Worm (Caenorhabditis elegans) whole organism, young adult: ENCODE results near the gene ttr-5.

ENCODE experiments used
- B0035.1 ChIP-seq: sonication (generic microtip); optimal IDR thresholded peaks from 2 replicates; lab custom pipeline; 2016; ENCODE audit warnings: missing genetic modification characterization, mild to moderate bottlenecking, missing compliant biosample characterization, missing genotype, missing genetic modification reagents
- C06A6.2 ChIP-seq: fragments of 200-800 bp; sonication (Bioruptor generic); conservative IDR thresholded peaks from 2 replicates; pipeline ENCODE4 v1.3.6; 2022; ENCODE audit warnings: missing genetic modification characterization, missing compliant biosample characterization
- C17E4.6 ChIP-seq: fragments of 200-800 bp; sonication (Bioruptor generic); IDR thresholded peaks from 2 replicates; pipeline ENCODE4 v1.3.6; 2022; ENCODE audit warnings: missing genetic modification reagents, missing genetic modification characterization, missing compliant biosample characterization
- F23B12.7 ChIP-seq: sonication (generic microtip); optimal IDR thresholded peaks from 2 replicates; lab custom pipeline; 2017; ENCODE audit warnings: missing genetic modification characterization, mild to moderate bottlenecking, missing compliant biosample characterization, antibody characterized with exemption, moderate library complexity; ENCODE audit not compliant: insufficient read depth
- F37B4.10 ChIP-seq: fragments of 200-800 bp; sonication (Bioruptor generic); IDR thresholded peaks from 2 replicates; pipeline ENCODE4 v1.3.6; 2022; ENCODE audit warnings: missing genetic modification characterization, missing compliant biosample characterization
- F39B2.1 ChIP-seq: fragments of 200-800 bp; sonication (Bioruptor generic); IDR thresholded peaks from 2 replicates; pipeline ENCODE4 v1.3.6; 2022; ENCODE audit warnings: missing genetic modification reagents, missing genetic modification characterization, missing compliant biosample characterization
- T26A5.8 ChIP-seq: sonication (generic microtip); optimal IDR thresholded peaks from 2 replicates; lab custom pipeline; 2016; ENCODE audit warnings: missing genetic modification characterization, missing compliant biosample characterization
- Y67H2A.10 ChIP-seq: fragments of 200-800 bp; sonication (Bioruptor generic); conservative IDR thresholded peaks from 2 replicates; pipeline ENCODE4 v1.3.6; 2022; ENCODE audit warnings: missing genetic modification reagents, missing genetic modification characterization, missing compliant biosample characterization
- ZK185.1 ChIP-seq: sonication (generic microtip); optimal IDR thresholded peaks from 2 replicates; lab custom pipeline; 2016; ENCODE audit warnings: mild to moderate bottlenecking, missing genetic modification characterization, missing compliant biosample characterization; ENCODE audit not compliant: poor library complexity, severe bottlenecking
- aptf-3 ChIP-seq: fragments of 200-800 bp; sonication (Bioruptor generic); IDR thresholded peaks from 2 replicates; pipeline ENCODE4 v1.3.6; 2022; ENCODE audit warnings: missing genetic modification characterization, missing compliant biosample characterization
- atf-7 ChIP-seq: sonication (generic microtip); optimal IDR thresholded peaks from 2 replicates; lab custom pipeline; 2017; ENCODE audit warnings: mild to moderate bottlenecking, missing genetic modification characterization, missing compliant biosample characterization
- attf-6 ChIP-seq: fragments of 200-800 bp; sonication (Bioruptor generic); IDR thresholded peaks from 2 replicates; pipeline ENCODE4 v1.3.6; 2022; ENCODE audit warnings: missing genetic modification reagents, missing genetic modification characterization, missing compliant biosample characterization
- bed-1 ChIP-seq: fragments of 200-800 bp; sonication (Bioruptor generic); IDR thresholded peaks from 2 replicates; pipeline ENCODE4 v1.3.6; 2022; ENCODE audit warnings: missing genetic modification reagents, missing genetic modification characterization, missing compliant biosample characterization
- bed-2 ChIP-seq: fragments of 200-800 bp; sonication (Bioruptor generic); IDR thresholded peaks from 2 replicates; pipeline ENCODE4 v1.3.6; 2022; ENCODE audit warnings: missing genetic modification reagents, missing genetic modification characterization, missing compliant biosample characterization
- ceh-27 ChIP-seq: fragments of 200-800 bp; sonication (Bioruptor generic); optimal IDR thresholded peaks from 2 replicates; lab custom pipeline; 2018; ENCODE audit warnings: mild to moderate bottlenecking, missing genetic modification characterization, moderate library complexity, missing compliant biosample characterization
- ceh-91 ChIP-seq: fragments of 200-800 bp; sonication (Bioruptor generic); IDR thresholded peaks from 2 replicates; pipeline ENCODE4 v1.3.6; 2022; ENCODE audit warnings: missing genetic modification reagents, missing genetic modification characterization, missing compliant biosample characterization
- die-1 ChIP-seq: sonication (generic microtip); optimal IDR thresholded peaks from 2 replicates; lab custom pipeline; 2016; ENCODE audit warnings: missing genotype, mild to moderate bottlenecking, missing genetic modification characterization, missing compliant biosample characterization
- dox-1 ChIP-seq: fragments of 200-800 bp; sonication (Bioruptor generic); IDR thresholded peaks from 2 replicates; pipeline ENCODE4 v1.3.6; 2022; ENCODE audit warnings: missing genetic modification reagents, missing genetic modification characterization, missing compliant biosample characterization
- ekl-4 ChIP-seq: fragments of 200-800 bp; sonication (Bioruptor generic); IDR thresholded peaks from 2 replicates; pipeline ENCODE4 v1.3.6; 2022; ENCODE audit warnings: missing genetic modification reagents, missing genetic modification characterization, missing compliant biosample characterization
- him-1 ChIP-seq: sonication (generic microtip); optimal IDR thresholded peaks from 2 replicates; lab custom pipeline; 2016; ENCODE audit warnings: missing genotype, missing genetic modification reagents, missing genetic modification characterization, missing compliant biosample characterization
- lin-35 ChIP-seq, 3 experiments: fragments of 150-350 bp in 2 of 3; sonication (generic microtip) in 1 of 3; optimal IDR thresholded peaks; 2 replicates each; lab custom pipeline; 2014 to 2018; ENCODE audit warnings: missing biosample characterization in 3 of 3, missing genetic modification characterization in 3 of 3, missing genetic modification reagents in 3 of 3
- madf-10 ChIP-seq: sonication (generic microtip); optimal IDR thresholded peaks from 2 replicates; lab custom pipeline; 2016; ENCODE audit warnings: mild to moderate bottlenecking, missing genetic modification characterization, missing compliant biosample characterization
- mcd-1 ChIP-seq: fragments of 200-800 bp; sonication (Bioruptor generic); IDR thresholded peaks from 2 replicates; pipeline ENCODE4 v1.3.6; 2022; ENCODE audit warnings: missing genetic modification reagents, missing genetic modification characterization, missing compliant biosample characterization
- mel-28 ChIP-seq: sonication (generic microtip); optimal IDR thresholded peaks from 2 replicates; lab custom pipeline; 2016; ENCODE audit warnings: borderline replicate concordance, mild to moderate bottlenecking, missing genetic modification characterization, missing compliant biosample characterization
- nfya-1 ChIP-seq: sonication (generic microtip); optimal IDR thresholded peaks from 2 replicates; lab custom pipeline; 2017; ENCODE audit warnings: antibody characterized with exemption, missing compliant biosample characterization, missing genetic modification characterization, borderline replicate concordance; ENCODE audit not compliant: insufficient read depth
- nhr-27 ChIP-seq: fragments of 200-800 bp; sonication (Bioruptor generic); optimal IDR thresholded peaks from 2 replicates; lab custom pipeline; 2018; ENCODE audit warnings: mild to moderate bottlenecking, missing genetic modification characterization, moderate library complexity, missing compliant biosample characterization
- nhr-90 ChIP-seq: sonication (generic microtip); optimal IDR thresholded peaks from 2 replicates; lab custom pipeline; 2016; ENCODE audit warnings: missing genotype, mild to moderate bottlenecking, missing genetic modification characterization, missing compliant biosample characterization
- pbrm-1 ChIP-seq: fragments of 200-800 bp; sonication (Bioruptor generic); IDR thresholded peaks from 2 replicates; pipeline ENCODE4 v1.3.6; 2022; ENCODE audit warnings: missing genetic modification reagents, missing genetic modification characterization, missing compliant biosample characterization
- sdz-38 ChIP-seq: sonication (generic microtip); optimal IDR thresholded peaks from 2 replicates; lab custom pipeline; 2016; ENCODE audit warnings: missing genotype, missing genetic modification characterization, missing compliant biosample characterization
- sea-2 ChIP-seq: fragments of 200-800 bp; sonication (Bioruptor generic); IDR thresholded peaks from 2 replicates; pipeline ENCODE4 v1.3.6; 2022; ENCODE audit warnings: missing genetic modification characterization, missing compliant biosample characterization
- snpc-1.1 ChIP-seq: sonication (generic microtip); optimal IDR thresholded peaks from 2 replicates; lab custom pipeline; 2017; ENCODE audit warnings: missing genetic modification characterization, mild to moderate bottlenecking, missing compliant biosample characterization, antibody characterized with exemption, moderate library complexity, missing genotype, missing genetic modification reagents; ENCODE audit not compliant: insufficient read depth
- somi-1 ChIP-seq: fragments of 200-800 bp; sonication (Bioruptor generic); optimal IDR thresholded peaks from 2 replicates; lab custom pipeline; 2018; ENCODE audit warnings: mild to moderate bottlenecking, missing genetic modification characterization, missing compliant biosample characterization
- tlf-1 ChIP-seq: fragments of 200-800 bp; sonication (Bioruptor generic); optimal IDR thresholded peaks from 2 replicates; lab custom pipeline; 2018; ENCODE audit warnings: mild to moderate bottlenecking, missing genetic modification characterization, missing compliant biosample characterization
- unc-130 ChIP-seq: sonication (generic microtip); optimal IDR thresholded peaks from 2 replicates; lab custom pipeline; 2016; ENCODE audit warnings: missing genetic modification reagents, missing genetic modification characterization, missing compliant biosample characterization
- unc-62 ChIP-seq: fragments of 150-350 bp; optimal IDR thresholded peaks from 2 replicates; lab custom pipeline; 2014; ENCODE audit warnings: missing biosample characterization, missing genetic modification reagents, missing genetic modification characterization
- xnd-1 ChIP-seq: sonication (generic microtip); optimal IDR thresholded peaks from 2 replicates; lab custom pipeline; 2016; ENCODE audit warnings: missing genotype, missing genetic modification reagents, missing genetic modification characterization, missing compliant biosample characterization
- ztf-22 ChIP-seq: fragments of 200-800 bp; sonication (Bioruptor generic); optimal IDR thresholded peaks from 2 replicates; lab custom pipeline; 2018; ENCODE audit warnings: mild to moderate bottlenecking, missing genetic modification characterization, moderate library complexity, missing compliant biosample characterization
- ztf-25 ChIP-seq: fragments of 200-800 bp; sonication (Bioruptor generic); IDR thresholded peaks from 2 replicates; pipeline ENCODE4 v1.3.6; 2022; ENCODE audit warnings: missing genetic modification reagents, missing genetic modification characterization, missing compliant biosample characterization
- ztf-6 ChIP-seq: fragments of 200-800 bp; sonication (Bioruptor generic); IDR thresholded peaks from 2 replicates; pipeline ENCODE4 v1.3.6; 2022; ENCODE audit warnings: missing genetic modification reagents, missing genetic modification characterization, missing compliant biosample characterization

The ttr-5 gene

DNA sequence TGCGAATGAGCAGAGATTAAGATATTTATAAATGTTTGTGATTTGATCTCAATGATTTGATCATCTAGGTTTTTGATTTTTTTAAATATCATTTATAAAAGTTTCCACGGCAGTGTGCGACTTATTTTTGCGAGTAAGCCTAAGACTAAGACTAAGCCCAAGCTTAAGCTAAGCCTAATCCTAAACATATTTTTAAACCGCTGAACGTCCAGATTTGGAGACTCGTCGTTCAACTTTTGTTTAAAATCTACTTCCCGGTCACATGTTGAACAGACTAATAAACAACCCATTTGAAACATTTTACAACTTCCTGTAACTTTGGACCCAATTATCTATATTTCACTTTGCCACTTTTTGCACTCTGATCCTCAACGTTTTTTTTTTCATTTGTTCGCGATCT, 28.9 kb downstream of the ttr-5 start, which contains the start of gene K04H4.5:
K04H4.5 (plus strand) TSS at position 301 of the 400 bp plus-strand sequence.
- TF ChIP-seq atf-7 (no peak), F37B4.10 (GFP tag; lab: Robert Waterston, UW) (no peak), B0035.1 (tag; lab: Kevin White, UChicago) (no peak), ztf-6 (GFP tag; lab: Robert Waterston, UW) (no peak), nhr-27 (tag; lab: Kevin White, UChicago) (no peak), bed-2 (no peak), F39B2.1 (GFP tag; lab: Robert Waterston, UW) (no peak), somi-1 (GFP tag; lab: Kevin White, UChicago) (no peak), aptf-3 (GFP tag; lab: Robert Waterston, UW) (no peak), sea-2 (GFP tag; lab: Robert Waterston, UW) (no peak), tlf-1 (no peak)

DNA sequence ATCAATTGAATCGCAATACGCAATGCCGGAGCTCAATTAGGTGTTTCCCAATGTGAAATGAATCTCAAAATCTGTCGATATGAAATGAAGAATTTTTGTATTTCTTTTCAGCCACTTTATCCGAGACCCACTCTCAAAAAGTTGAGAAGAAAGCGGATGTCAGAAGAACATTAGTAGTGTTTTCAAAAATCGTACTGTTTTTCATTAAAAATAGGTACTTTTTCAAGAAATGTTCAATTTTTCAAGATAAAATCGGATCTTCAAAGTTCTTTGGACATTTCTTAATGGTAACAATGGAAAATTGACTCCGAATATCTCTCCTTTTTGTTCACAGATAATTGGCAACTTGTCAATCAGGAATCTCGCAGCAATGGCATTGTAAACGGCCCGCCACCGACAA, 31.1 kb downstream of the ttr-5 start, which contains the start of gene flp-25:
flp-25 (plus strand) TSS at position 301 of the 400 bp plus-strand sequence.
- no peak for TF ChIP-seq F23B12.7 (tag; lab: Kevin White, UChicago)
- TF ChIP-seq ztf-25 (GFP tag; lab: Robert Waterston, UW), result no peak
- no peak for TF ChIP-seq dox-1 (GFP tag; lab: Robert Waterston, UW)
- no peak for TF ChIP-seq nfya-1 (tag; lab: Kevin White, UChicago)
- no peak for TF ChIP-seq madf-10 (tag; lab: Kevin White, UChicago)
- TF ChIP-seq unc-62 (GFP tag; lab: Kevin White, UChicago), result no peak
- no peak for TF ChIP-seq somi-1 (GFP tag; lab: Kevin White, UChicago)

DNA sequence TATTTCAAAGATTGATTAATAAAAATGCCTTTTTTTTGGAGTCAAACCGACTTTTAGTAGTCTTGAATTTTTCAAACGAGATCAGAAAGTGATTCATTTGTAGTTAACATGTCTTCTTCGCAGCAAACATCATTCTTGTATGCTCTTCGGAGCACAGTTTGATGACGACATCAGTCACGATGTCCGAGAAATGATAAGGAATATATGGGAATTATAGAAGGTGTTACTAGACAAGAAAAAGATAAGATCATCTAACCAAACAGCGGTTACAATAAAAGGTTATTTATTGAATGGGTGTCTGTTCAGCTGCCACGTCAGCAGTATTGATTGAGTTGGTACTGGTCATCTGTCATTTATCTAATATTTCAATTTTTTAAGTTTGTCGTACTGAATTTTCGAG, 36.3 kb downstream of the ttr-5 start:
- TF ChIP-seq Y67H2A.10 (GFP tag; lab: Robert Waterston, UW), result no peak
- no peak for TF ChIP-seq him-1 (tag; lab: Kevin White, UChicago)
- no peak for TF ChIP-seq attf-6 (GFP tag; lab: Robert Waterston, UW)
- TF ChIP-seq pbrm-1, result no peak
- no peak for TF ChIP-seq atf-7
- TF ChIP-seq unc-130, result no peak
- no peak for TF ChIP-seq xnd-1 (tag; lab: Kevin White, UChicago)
- TF ChIP-seq ceh-91 (GFP tag; lab: Robert Waterston, UW), result no peak
- TF ChIP-seq C17E4.6 (GFP tag; lab: Robert Waterston, UW), result no peak
- no peak for TF ChIP-seq ceh-27 (GFP tag; lab: Kevin White, UChicago)
- no peak for TF ChIP-seq ZK185.1 (tag; lab: Kevin White, UChicago)
- no peak for TF ChIP-seq lin-35 (GFP tag; optimal IDR thresholded peaks at IDR 0.05; lab: Kevin White, UChicago)
- TF ChIP-seq somi-1 (GFP tag; lab: Kevin White, UChicago), result no peak
- no peak for TF ChIP-seq T26A5.8 (tag; lab: Kevin White, UChicago)
- TF ChIP-seq tlf-1, result no peak
- no peak for TF ChIP-seq die-1 (tag; lab: Kevin White, UChicago)
- no peak for TF ChIP-seq mel-28
- no peak for TF ChIP-seq sdz-38 (tag; lab: Kevin White, UChicago)

DNA sequence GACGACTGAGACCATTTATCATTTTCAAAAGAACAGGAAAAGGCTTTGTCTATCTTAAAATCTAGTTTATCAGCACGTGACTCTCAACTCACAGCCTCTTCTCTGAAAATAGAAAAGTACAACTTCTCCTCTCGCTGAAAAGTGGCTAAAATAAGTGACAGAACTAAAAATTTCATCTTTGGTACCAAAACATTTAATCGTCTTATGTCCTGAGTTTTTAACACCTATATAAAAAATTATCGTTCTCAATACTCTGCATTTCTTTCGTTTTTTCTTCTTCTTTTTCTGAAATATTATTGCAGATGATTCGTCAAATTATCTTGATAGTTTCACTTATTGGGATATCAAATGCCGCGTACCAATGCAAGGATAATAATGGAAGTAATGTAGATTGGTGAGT, 36.9 kb downstream of the ttr-5 start, which contains the start of gene crn-6:
crn-6 (plus strand) TSS at position 301 of the 400 bp plus-strand sequence.
- TF ChIP-seq mel-28 (no peak), bed-1 (GFP tag; lab: Robert Waterston, UW) (no peak), C06A6.2 (GFP tag; lab: Robert Waterston, UW) (no peak), ztf-22 (GFP tag; lab: Kevin White, UChicago) (no peak), nhr-90 (tag; lab: Kevin White, UChicago) (no peak), ekl-4 (no peak), mcd-1 (GFP tag; lab: Robert Waterston, UW) (no peak), nfya-1 (tag; lab: Kevin White, UChicago) (no peak), snpc-1.1 (tag; lab: Kevin White, UChicago) (no peak)
